Fruit fly (Drosophila melanogaster): ENCODE measurements around the gene cdi.

The cdi gene

DNA sequence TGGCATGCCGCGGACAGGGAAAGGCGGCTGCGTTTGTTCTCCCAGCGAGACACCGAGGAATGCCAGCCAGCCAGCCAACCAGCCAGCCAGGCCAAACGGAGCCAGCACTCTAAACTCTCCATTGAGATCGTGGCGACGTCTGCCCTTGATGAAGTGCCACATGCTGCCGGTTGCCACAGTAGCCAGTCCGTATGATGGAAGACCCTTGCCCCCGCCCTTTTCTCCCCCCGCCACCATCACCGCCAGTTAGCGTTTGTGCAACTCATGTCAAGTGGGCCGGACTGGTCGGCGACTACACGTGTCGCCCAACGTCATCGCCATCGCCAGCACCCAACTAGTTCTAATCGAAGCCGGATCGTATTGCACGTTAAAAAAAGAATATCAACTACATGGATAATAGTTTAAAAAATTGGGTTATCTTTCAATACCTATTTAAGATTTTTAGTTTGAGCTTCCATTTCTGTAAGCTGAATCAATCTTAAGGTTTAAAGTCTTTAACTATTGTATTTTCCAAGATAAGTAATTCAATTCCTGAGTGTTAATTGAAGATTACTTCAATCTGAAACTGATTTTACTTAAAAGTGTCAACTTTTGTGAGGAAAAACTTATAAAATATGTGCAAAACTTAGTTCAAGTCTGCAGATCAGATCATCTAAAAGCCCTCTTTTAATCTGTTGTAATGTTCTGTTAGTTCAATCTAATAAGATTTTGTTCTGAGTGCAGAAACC is 23.7 kb downstream of the cdi start:
- no peak for TF ChIP-seq noc (tag; optimal IDR thresholded peaks at IDR 0.05)

DNA sequence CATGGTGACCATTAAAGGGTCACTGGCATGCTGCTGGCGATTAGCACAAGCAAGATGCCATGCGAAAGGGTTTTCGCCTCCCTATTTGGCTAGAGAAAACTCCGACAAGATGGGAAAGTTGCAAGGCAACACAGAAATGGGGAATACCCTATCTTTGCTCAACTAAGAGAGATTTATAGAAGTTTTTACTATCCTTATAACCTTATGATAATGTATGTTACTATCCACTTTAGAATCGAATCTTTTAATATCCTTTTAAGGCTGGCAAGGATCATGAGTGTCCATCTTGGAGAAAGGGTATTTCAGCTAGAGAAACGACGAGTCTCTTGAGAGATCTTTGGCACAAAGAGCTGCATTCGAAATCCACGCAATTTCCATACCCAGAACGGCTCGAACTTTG is 24.3 kb downstream of the cdi start:
- no peak for TF ChIP-seq noc (tag; optimal IDR thresholded peaks at IDR 0.05)

DNA sequence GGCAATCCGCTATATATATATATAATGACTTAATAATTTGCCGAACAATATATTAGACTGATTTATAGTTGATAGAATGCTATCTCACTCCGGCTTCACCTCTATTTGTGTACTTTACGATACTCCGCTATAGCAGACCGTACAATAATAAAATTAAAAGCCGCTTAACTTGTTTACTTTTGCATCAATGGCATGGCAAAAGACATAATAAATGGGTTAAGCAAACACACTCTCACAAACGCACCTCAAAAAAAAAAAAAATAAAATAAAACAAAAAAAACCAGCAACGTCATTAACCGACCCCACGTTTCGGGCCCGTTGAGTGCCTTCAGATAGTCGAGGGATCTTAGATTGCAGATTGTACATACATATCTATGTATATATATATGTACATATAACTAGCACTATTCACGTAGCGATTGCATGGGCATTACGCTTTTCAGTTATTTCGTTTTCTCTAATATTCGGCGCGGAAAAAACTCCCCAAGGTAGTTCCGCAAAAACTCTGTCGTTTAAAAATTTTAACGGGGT is 26.1 kb downstream of the cdi start:
- TF ChIP-seq noc (tag; optimal IDR thresholded peaks at IDR 0.05): no peak

DNA sequence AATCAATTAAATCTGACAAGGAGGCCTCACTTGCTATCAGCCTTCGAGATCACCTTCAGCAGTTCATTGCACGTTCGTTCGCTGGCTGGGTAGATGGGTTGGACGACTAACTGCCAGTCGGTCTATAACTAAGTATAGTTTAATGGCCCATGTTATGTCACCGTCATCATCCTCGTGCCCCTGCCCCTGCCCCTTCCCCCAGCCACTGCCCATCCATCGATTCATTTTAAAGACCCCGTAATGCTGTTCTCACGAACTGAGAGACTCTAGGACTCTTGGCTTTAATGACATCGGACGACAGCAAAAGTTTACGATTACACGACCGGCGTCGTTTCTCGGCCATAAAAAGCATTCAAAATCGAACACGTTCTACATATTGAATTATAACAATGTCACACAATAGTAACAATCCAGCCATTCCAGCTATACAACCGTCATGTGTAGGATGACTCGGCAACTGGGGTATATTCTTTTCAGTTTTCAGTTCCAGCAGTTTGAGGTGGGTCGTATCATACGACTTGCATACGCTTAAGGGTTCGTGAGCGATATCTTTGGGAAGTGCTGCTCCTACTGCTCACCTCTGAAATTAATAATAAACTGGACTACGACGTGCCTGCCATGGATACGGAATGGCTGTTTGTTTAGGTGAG is 27.0 kb downstream of the cdi start:
- TF ChIP-seq noc (tag; optimal IDR thresholded peaks at IDR 0.05): no peak

DNA sequence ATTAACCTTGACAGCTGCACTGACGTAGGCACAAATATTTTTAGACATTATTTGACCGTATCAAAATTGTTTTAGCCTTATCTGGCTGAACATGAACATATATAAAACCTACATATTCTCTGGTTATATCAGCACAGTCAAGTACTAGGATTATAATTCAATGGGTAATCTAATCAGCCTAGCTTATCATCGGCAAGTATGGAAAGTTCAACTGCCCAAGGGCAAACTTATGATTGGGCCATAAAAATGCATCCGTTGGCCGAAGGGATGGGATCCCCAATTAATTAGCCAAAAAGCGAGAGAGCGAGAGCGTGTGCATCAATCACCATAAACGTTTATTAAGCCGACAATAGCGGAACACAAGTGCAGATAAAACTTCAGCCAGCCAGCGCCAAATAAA is 28.6 kb downstream of the cdi start:
- TF ChIP-seq noc (tag; optimal IDR thresholded peaks at IDR 0.05): no peak

DNA sequence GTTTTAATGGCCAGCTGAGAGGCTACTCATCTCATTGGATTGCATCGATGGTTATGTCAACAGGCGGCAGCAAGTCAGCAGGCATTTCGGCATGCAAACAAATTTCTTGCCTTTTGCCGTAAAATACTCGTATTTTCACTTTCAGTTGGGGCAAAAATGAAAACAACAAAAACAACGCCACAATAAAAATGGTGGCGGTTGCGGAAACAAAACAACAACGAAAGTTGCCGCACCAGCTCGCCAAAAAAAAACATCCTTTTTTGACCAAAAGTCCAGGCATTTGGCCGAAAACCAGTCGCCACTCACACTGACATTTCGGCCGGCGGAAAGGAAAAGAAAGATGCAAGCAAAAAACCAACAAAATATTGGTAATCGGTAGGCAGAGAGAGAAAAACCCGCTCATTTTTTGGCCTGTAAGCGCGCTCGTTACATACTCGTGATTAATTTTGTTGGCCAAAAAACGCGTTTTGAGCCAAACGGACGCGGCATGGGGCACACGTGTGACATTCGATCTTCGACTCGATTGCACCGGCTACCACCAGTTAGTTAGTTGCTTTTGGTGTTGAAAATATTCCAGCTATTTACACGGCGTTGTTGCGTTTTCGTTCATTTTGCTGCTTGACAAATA is 29.9 kb downstream of the cdi start:
- no peak for TF ChIP-seq noc (tag; optimal IDR thresholded peaks at IDR 0.05)

DNA sequence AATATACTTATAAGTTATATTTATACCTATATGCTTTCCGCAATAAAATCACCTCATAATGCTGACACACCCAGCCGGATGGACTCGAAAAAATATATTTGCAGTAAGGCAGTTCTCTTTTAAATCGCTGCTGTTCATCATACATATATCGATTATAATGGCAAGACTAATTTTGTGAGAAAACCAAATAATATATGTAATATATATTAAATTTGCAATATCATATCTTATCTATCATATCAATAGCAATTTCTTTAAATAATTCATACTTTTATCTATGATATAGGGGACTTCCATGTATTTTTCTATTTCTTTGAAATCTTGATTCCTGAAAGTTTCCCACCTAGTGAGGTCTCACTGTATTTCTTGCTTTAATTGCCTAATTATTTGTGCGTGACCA is 31.5 kb downstream of the cdi start:
- TF ChIP-seq noc (tag; optimal IDR thresholded peaks at IDR 0.05): peak; percentile 32

DNA sequence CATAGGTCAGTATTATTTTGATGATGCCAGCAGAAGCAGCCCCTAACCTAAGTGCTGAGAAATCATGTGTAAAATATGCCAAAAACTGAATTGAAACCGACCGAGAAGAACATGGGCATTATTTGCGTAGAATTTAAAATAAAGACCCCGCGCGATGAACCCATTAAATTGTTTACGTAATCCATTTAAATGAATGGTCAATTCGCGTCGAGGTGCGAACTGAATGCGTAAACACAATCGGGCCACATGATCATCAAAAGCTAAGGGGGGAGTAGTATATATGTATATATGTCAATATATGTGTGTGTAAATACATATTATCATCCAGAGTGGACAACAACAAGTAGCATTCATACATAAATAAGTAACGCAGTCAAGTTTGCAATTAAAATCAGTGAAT is 33.9 kb downstream of the cdi start:
- TF ChIP-seq noc (tag; optimal IDR thresholded peaks at IDR 0.05): peak; percentile 29

DNA sequence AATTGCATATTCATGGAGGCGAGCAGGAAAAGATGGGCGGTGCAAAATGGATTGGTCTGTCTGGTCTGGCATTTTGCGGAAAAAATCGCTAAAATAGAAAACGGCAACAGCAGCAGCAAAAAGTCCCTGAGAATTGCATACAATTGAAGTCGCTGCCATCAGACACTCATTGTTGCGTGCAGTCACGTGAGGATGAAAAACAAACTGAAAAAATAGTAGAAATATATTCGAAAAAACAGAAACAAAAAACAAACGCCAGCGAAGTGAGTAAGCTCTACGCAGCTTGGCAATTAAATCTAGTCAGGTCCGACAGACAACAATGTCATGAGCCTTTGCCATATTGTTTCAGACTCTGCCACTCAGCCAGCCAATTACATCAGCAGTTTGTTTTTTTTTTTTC is 34.8 kb downstream of the cdi start:
- TF ChIP-seq noc (tag; optimal IDR thresholded peaks at IDR 0.05): no peak

DNA sequence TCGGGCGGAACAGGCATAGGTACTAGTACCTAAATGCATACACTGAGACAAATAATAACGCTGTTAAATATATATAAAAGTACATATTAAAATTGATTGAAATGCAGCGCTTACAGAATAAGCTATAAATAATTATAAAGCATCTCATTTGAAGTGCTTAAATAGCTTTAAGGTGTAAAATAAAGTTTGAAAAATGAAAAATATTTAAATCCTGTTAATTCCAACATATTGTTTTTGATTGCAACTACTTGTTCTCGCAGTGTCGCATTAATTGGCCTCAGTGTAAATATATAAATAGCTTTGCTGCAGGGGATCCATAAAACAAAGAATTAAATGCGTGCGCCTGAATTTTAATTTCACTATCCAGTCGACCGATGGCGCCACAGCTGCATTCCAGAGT is 35.7 kb downstream of the cdi start:
- no peak for TF ChIP-seq noc (tag; optimal IDR thresholded peaks at IDR 0.05)

DNA sequence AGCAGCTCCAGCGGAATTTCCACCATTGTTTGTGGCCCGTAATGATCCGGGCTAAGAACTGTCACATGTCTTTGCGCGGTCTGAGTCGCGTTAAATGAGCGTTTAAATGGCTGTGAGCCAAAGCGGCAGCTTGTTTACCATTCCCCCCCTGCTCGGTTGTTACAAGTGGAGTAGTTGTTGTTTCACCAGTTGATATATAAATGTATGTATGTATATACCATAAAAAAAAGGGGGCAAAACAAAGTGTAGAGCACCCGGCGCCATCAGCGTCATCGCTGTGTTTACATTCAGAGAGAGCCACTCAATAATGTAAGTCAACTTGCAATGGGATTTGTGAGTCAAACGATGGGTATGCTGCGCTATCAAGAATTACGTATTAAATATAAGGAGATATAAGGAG is 37.2 kb downstream of the cdi start:
- no peak for TF ChIP-seq noc (tag; optimal IDR thresholded peaks at IDR 0.05)

DNA sequence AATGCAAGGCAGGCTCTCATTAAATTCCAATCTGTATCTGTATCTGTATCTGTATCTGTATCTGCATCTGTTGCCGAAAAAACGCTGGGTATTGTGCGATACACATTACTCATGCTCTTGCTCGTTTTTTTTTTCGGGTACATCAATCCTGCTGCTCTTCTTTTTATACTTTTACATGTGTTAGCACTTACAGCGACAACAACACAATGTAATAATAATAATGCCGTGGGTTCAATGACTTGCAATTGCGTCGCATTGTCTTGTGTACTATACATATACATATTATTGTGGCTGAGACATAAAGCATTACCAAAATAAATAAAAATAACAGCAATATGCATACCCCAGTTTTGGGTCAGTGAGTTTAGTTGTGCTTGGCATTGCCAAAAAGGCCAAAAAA is 39.2 kb downstream of the cdi start:
- no peak for TF ChIP-seq noc (tag; optimal IDR thresholded peaks at IDR 0.05)

DNA sequence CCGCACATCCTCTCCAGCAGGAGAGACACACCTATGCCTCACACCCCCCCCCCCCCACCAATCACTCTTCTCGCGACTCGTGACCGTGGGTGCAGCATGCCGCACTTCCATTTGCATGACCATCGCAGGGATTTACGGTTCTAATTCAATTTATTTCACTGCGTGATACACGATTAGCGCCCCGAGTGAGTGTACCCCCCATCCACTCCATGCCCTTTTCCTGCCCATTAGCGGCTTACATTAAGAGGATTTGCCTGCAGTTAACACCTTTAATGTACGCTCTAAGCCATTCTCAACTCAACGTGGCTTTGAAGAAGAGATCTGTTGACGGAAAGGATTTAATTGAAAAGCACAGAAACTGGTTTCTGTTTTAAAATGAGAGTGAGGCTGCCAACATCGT is 41.6 kb downstream of the cdi start:
- no peak for TF ChIP-seq noc (tag; optimal IDR thresholded peaks at IDR 0.05)

DNA sequence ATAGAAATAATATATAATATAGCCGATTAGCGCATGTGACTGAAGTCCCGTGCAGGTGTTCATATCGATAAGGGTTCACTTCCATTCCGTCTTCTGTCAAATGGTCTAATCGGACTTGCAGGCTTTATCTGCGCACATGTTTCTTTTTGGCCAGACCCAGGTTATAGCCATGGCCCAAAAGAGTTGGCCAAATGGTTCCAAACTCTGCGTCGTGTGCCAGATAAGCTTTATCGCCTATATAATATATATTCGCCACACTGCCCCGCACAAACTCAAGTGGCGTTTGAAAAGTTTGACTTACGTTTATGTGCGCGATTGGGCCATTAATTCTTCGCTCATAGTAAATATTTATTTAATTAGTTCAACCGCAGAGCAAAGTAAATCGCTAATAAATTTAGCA is 42.8 kb downstream of the cdi start:
- peak; percentile 48 for TF ChIP-seq noc (tag; optimal IDR thresholded peaks at IDR 0.05)

DNA sequence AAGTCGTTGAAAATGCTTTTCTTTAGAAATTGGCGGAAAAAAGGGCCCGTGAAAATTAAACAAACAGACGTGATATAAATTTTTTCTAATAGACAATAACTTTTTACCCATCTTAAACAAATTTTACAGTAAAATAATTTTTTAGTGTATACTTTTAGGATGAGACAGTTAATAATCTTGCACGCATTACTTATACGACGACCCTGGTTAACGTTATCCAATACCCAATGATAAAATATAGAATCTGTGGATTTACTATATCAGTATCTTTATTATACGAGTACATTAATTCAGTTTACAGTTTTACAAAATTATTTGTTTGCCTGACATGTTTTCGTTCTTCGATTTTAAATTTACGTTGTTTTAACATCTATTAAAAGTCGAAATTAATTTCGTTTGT is 49.4 kb downstream of the cdi start:
- no peak for TF ChIP-seq noc (tag; optimal IDR thresholded peaks at IDR 0.05)

DNA sequence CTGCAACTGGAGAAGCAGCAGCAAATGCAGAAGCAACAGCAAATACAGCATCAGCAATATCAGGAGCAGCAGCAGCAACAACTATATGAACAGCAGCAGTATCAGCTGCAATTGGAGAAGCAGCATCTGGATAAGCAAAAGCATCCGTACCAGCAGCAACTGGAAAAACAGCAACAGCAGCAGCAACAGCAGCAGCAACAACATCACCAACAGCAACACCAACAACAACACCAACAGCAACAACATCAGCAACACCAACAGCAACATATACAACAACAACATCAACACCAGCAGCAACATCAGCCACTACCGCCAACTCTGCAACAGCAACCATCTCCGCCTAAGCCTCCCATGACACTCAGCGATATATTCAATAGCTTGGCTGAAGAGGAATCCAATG is 53.4 kb downstream of the cdi start:
- TF ChIP-seq noc (tag; optimal IDR thresholded peaks at IDR 0.05): no peak

DNA sequence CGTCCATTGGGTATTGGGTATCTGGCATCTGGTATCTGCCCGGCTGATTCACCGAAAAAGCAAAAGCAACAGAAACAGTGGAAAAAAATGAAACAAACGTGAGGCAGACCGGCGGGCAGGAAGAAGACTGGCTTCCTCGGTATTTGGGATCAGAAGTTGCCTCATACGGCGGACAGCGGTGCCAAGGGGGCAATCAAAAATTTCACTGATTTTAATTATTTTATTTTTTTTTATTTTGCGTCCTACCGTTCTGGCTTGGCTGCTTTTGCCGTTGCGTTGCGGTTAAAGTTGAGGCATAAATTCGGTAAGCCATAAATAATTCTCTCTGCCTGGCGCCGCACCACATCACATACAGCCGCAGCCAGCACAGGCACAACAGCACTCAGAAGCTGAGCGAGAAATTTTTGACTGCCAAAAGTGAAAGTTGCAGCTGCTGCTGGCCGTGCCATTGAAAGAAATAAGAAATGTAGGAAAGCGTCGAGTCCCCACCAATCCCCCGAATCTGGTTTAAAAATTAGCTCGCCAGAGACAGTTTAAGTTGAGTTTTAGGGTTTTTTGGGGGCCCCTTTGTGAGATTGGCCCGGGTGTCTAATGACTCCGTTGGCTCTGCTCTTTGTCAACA is 57.4 kb downstream of the cdi start:
- TF ChIP-seq noc (tag; optimal IDR thresholded peaks at IDR 0.05): no peak

Data from whole organism, larva.